Fruit fly (Drosophila melanogaster) whole organism, embryonic: ENCODE results near the gene RpL13.
A peak's percentile ranks its signal among the peaks of the same experiment; 100 is the strongest.

ENCODE experiments used
- Ada2b ChIP-seq: fragments of 200-800 bp; sonication (Bioruptor generic); IDR thresholded peaks from 2 replicates; pipeline ENCODE4 v1.3.6; 2022; ENCODE audit warnings: missing biosample characterization, missing genetic modification characterization
- Aef1 ChIP-seq: fragments of 200-800 bp; sonication (Bioruptor generic); IDR thresholded peaks from 3 replicates; pipeline ENCODE4 v1.3.6; 2022; ENCODE audit warnings: missing biosample characterization, missing genetic modification characterization
- Bdp1 ChIP-seq: fragments of 200-800 bp; sonication (Bioruptor generic); optimal IDR thresholded peaks from 3 replicates; lab custom pipeline; 2016; ENCODE audit warnings: missing biosample characterization, missing genetic modification characterization
- CG10147 ChIP-seq: fragments of 200-800 bp; sonication (Bioruptor generic); optimal IDR thresholded peaks from 2 replicates; lab custom pipeline; 2019; ENCODE audit warnings: missing biosample characterization, mild to moderate bottlenecking, missing genetic modification characterization, moderate library complexity
- CG10366 ChIP-seq: fragments of 200-800 bp; sonication (Bioruptor generic); IDR thresholded peaks from 2 replicates; pipeline ENCODE4 v1.3.6; 2022; ENCODE audit warnings: missing biosample characterization, missing genetic modification characterization
- CG11456 ChIP-seq: fragments of 200-800 bp; sonication (Bioruptor generic); IDR thresholded peaks from 3 replicates; pipeline ENCODE4 v1.3.6; 2022; ENCODE audit warnings: missing biosample characterization, missing genetic modification characterization
- CG11695 ChIP-seq: fragments of 200-800 bp; sonication (Bioruptor generic); IDR thresholded peaks from 3 replicates; pipeline ENCODE4 v1.3.6; 2022; ENCODE audit warnings: missing biosample characterization, missing genetic modification characterization
- CG11696 ChIP-seq: fragments of 200-800 bp; sonication (Bioruptor generic); IDR thresholded peaks from 2 replicates; pipeline ENCODE4 v1.3.6; 2022; ENCODE audit warnings: missing biosample characterization, missing genetic modification characterization
- CG12071 ChIP-seq: fragments of 200-800 bp; sonication (Bioruptor generic); optimal IDR thresholded peaks from 3 replicates; lab custom pipeline; 2018; ENCODE audit warnings: missing biosample characterization, mild to moderate bottlenecking, missing genetic modification characterization
- CG12104 ChIP-seq: fragments of 200-800 bp; sonication (Bioruptor generic); optimal IDR thresholded peaks from 3 replicates; lab custom pipeline; 2016; ENCODE audit warnings: missing biosample characterization, missing genetic modification characterization
- CG12219 ChIP-seq: fragments of 200-800 bp; sonication (Bioruptor generic); optimal IDR thresholded peaks from 3 replicates; lab custom pipeline; 2018; ENCODE audit warnings: missing biosample characterization, mild to moderate bottlenecking, missing genetic modification characterization
- CG1233 ChIP-seq: fragments of 200-800 bp; sonication (Bioruptor generic); optimal IDR thresholded peaks from 4 replicates; lab custom pipeline; 2018; ENCODE audit warnings: missing biosample characterization, mild to moderate bottlenecking, missing genetic modification characterization
- CG12942 ChIP-seq: fragments of 200-800 bp; sonication (Bioruptor generic); optimal IDR thresholded peaks from 3 replicates; lab custom pipeline; 2016; ENCODE audit warnings: missing biosample characterization, missing genetic modification characterization
- CG15479 ChIP-seq: fragments of 200-800 bp; sonication (Bioruptor generic); optimal IDR thresholded peaks from 3 replicates; lab custom pipeline; 2019; ENCODE audit warnings: missing biosample characterization, mild to moderate bottlenecking, missing genetic modification characterization, moderate library complexity
- CG16863 ChIP-seq: fragments of 200-800 bp; sonication (Bioruptor generic); optimal IDR thresholded peaks from 3 replicates; lab custom pipeline; 2016; ENCODE audit warnings: missing biosample characterization, missing genetic modification characterization
- CG17359 ChIP-seq: fragments of 200-800 bp; sonication (Bioruptor generic); optimal IDR thresholded peaks from 3 replicates; lab custom pipeline; 2018; ENCODE audit warnings: missing biosample characterization, mild to moderate bottlenecking, missing genetic modification characterization, moderate library complexity
- CG18599 ChIP-seq: fragments of 200-800 bp; sonication (Bioruptor generic); optimal IDR thresholded peaks from 3 replicates; lab custom pipeline; 2017; ENCODE audit warnings: missing biosample characterization, missing genetic modification characterization, mild to moderate bottlenecking, moderate library complexity, missing genetic modification reagents
- CG18619 ChIP-seq: fragments of 200-800 bp; sonication (Bioruptor generic); optimal IDR thresholded peaks from 3 replicates; lab custom pipeline; 2017; ENCODE audit warnings: missing biosample characterization, mild to moderate bottlenecking, missing genetic modification characterization
- CG32772 ChIP-seq: fragments of 200-800 bp; sonication (Bioruptor generic); IDR thresholded peaks from 2 replicates; pipeline ENCODE4 v1.3.6; 2022; ENCODE audit warnings: missing biosample characterization, missing genetic modification characterization
- CG34376 ChIP-seq: fragments of 200-800 bp; sonication (Bioruptor generic); optimal IDR thresholded peaks from 2 replicates; lab custom pipeline; 2018; ENCODE audit warnings: missing biosample characterization, mild to moderate bottlenecking, missing genetic modification characterization
- CG3838 ChIP-seq: fragments of 200-800 bp; sonication (Bioruptor generic); optimal IDR thresholded peaks from 3 replicates; lab custom pipeline; 2016; ENCODE audit warnings: missing biosample characterization, missing genetic modification characterization
- CG4404 ChIP-seq: fragments of 200-800 bp; sonication (Bioruptor generic); IDR thresholded peaks from 2 replicates; pipeline ENCODE4 v1.3.6; 2022; ENCODE audit warnings: missing biosample characterization, missing genetic modification characterization
- CG4424 ChIP-seq: fragments of 200-800 bp; sonication (Bioruptor generic); optimal IDR thresholded peaks from 3 replicates; lab custom pipeline; 2016; ENCODE audit warnings: missing biosample characterization, missing genetic modification characterization
- CG6654 ChIP-seq: fragments of 200-800 bp; sonication (Bioruptor generic); optimal IDR thresholded peaks from 2 replicates; lab custom pipeline; 2017; ENCODE audit warnings: missing biosample characterization, mild to moderate bottlenecking, missing genetic modification characterization
- CG6689 ChIP-seq: fragments of 200-800 bp; sonication (Bioruptor generic); IDR thresholded peaks from 2 replicates; pipeline ENCODE4 v1.3.6; 2022; ENCODE audit warnings: missing biosample characterization, missing genetic modification characterization
- CG6854 ChIP-seq: fragments of 200-800 bp; sonication (Bioruptor generic); optimal IDR thresholded peaks from 3 replicates; lab custom pipeline; 2017; ENCODE audit warnings: missing biosample characterization, mild to moderate bottlenecking, missing genetic modification characterization
- CG8290 ChIP-seq, 3 experiments: fragments of 200-800 bp; sonication (Bioruptor generic); optimal IDR thresholded peaks; 2 replicates each; lab custom pipeline; 2016 to 2019; ENCODE audit warnings: missing biosample characterization in 3 of 3, missing genetic modification characterization in 3 of 3, mild to moderate bottlenecking in 2 of 3, moderate library complexity in 1 of 3
- CG8359 ChIP-seq: fragments of 200-800 bp; sonication (Bioruptor generic); optimal IDR thresholded peaks from 2 replicates; lab custom pipeline; 2017; ENCODE audit warnings: missing biosample characterization, mild to moderate bottlenecking, missing genetic modification characterization, borderline replicate concordance
- Gsc ChIP-seq: fragments of 200-800 bp; sonication (Bioruptor generic); IDR thresholded peaks from 2 replicates; pipeline ENCODE4 v1.3.6; 2022; ENCODE audit warnings: missing biosample characterization, missing genetic modification characterization
- Gug ChIP-seq: fragments of 200-800 bp; sonication (Bioruptor generic); IDR thresholded peaks from 4 replicates; pipeline ENCODE4 v1.3.6; 2022; ENCODE audit warnings: missing biosample characterization, missing genetic modification characterization
- H2.0 ChIP-seq: fragments of 200-800 bp; sonication (Bioruptor generic); IDR thresholded peaks from 2 replicates; pipeline ENCODE4 v1.3.6; 2022; ENCODE audit warnings: missing biosample characterization, missing genetic modification characterization
- Hr3 ChIP-seq: fragments of 200-800 bp; sonication (Bioruptor generic); optimal IDR thresholded peaks from 3 replicates; lab custom pipeline; 2016; ENCODE audit warnings: missing biosample characterization, missing genetic modification characterization
- Max ChIP-seq: fragments of 200-800 bp; sonication (Bioruptor generic); optimal IDR thresholded peaks from 2 replicates; lab custom pipeline; 2016; ENCODE audit warnings: missing biosample characterization, mild to moderate bottlenecking, missing genetic modification characterization
- YL-1 ChIP-seq: fragments of 200-800 bp; sonication (Bioruptor generic); optimal IDR thresholded peaks from 3 replicates; lab custom pipeline; 2017; ENCODE audit warnings: missing biosample characterization, mild to moderate bottlenecking, missing genetic modification characterization
- ato ChIP-seq: fragments of 200-800 bp; sonication (Bioruptor generic); IDR thresholded peaks from 2 replicates; pipeline ENCODE4 v1.3.6; 2022; ENCODE audit warnings: missing biosample characterization, missing genetic modification characterization; ENCODE audit not compliant: partially characterized antibody
- bigmax ChIP-seq: fragments of 200-800 bp; sonication (Bioruptor generic); optimal IDR thresholded peaks from 2 replicates; lab custom pipeline; 2018; ENCODE audit warnings: missing biosample characterization, mild to moderate bottlenecking, missing genetic modification characterization
- chif ChIP-seq, 2 experiments: fragments of 200-800 bp; sonication (Bioruptor generic); optimal IDR thresholded peaks; 3 replicates each; lab custom pipeline; 2016; ENCODE audit warnings: missing biosample characterization in 2 of 2, missing genetic modification characterization in 2 of 2
- dati ChIP-seq: fragments of 200-800 bp; sonication (Bioruptor generic); IDR thresholded peaks from 2 replicates; pipeline ENCODE4 v1.3.6; 2022; ENCODE audit warnings: missing biosample characterization, missing genetic modification characterization
- dmrt11E ChIP-seq: fragments of 200-800 bp; sonication (Bioruptor generic); optimal IDR thresholded peaks from 3 replicates; lab custom pipeline; 2018; ENCODE audit warnings: missing biosample characterization, mild to moderate bottlenecking, missing genetic modification characterization, moderate library complexity
- inv ChIP-seq: fragments of 200-800 bp; sonication (Bioruptor generic); IDR thresholded peaks from 2 replicates; pipeline ENCODE4 v1.3.6; 2022; ENCODE audit warnings: missing biosample characterization, missing genetic modification characterization; ENCODE audit not compliant: partially characterized antibody
- kah ChIP-seq: fragments of 200-800 bp; sonication (Bioruptor generic); optimal IDR thresholded peaks from 2 replicates; lab custom pipeline; 2018; ENCODE audit warnings: missing biosample characterization, mild to moderate bottlenecking, missing genetic modification characterization
- pan ChIP-seq, 4 experiments: fragments of >200 bp in 3 of 4; fragments of 200-800 bp in 1 of 4; sonication (Bioruptor generic) in 1 of 4; optimal IDR thresholded peaks in 3 of 4; IDR thresholded peaks in 1 of 4; 2 replicates each; pipeline versions ENCODE4 v1.3.6 to Lab custom; 2017 to 2022; ENCODE audit warnings: missing biosample characterization in 2 of 4, missing genetic modification characterization in 2 of 4, mixed read lengths in 1 of 4
- pfk ChIP-seq: fragments of 200-800 bp; sonication (Bioruptor generic); optimal IDR thresholded peaks from 2 replicates; lab custom pipeline; 2018; ENCODE audit warnings: missing biosample characterization, mild to moderate bottlenecking, missing genetic modification characterization, moderate library complexity
- rib ChIP-seq: fragments of 200-800 bp; sonication (Bioruptor generic); IDR thresholded peaks from 2 replicates; pipeline ENCODE4 v1.3.6; 2022; ENCODE audit warnings: missing biosample characterization, missing genetic modification characterization
- slbo ChIP-seq: fragments of 200-800 bp; sonication (Bioruptor generic); IDR thresholded peaks from 2 replicates; pipeline ENCODE4 v1.3.6; 2022; ENCODE audit warnings: missing biosample characterization, missing genetic modification characterization
- so ChIP-seq: fragments of 200-800 bp; sonication (Bioruptor generic); IDR thresholded peaks from 3 replicates; pipeline ENCODE4 v1.3.6; 2022; ENCODE audit warnings: missing biosample characterization, missing genetic modification characterization
- sob ChIP-seq: fragments of 200-800 bp; sonication (Bioruptor generic); IDR thresholded peaks from 2 replicates; pipeline ENCODE4 v1.3.6; 2022; ENCODE audit warnings: missing biosample characterization, missing genetic modification characterization
- unc-4 ChIP-seq: fragments of 200-800 bp; sonication (Bioruptor generic); IDR thresholded peaks from 2 replicates; pipeline ENCODE4 v1.3.6; 2022; ENCODE audit warnings: missing biosample characterization, missing genetic modification characterization; ENCODE audit not compliant: partially characterized antibody
- vfl ChIP-seq: fragments of 200-800 bp; sonication (Bioruptor generic); optimal IDR thresholded peaks from 2 replicates; lab custom pipeline; 2016; ENCODE audit warnings: missing biosample characterization, missing genetic modification characterization

Gene RpL13

dm6 chr2L:9921401-9921800 lies 45.7 kb upstream of the RpL13 start, which contains the start of gene CG4592 (continued):
- TF ChIP-seq CG34376 (GFP tag; lab: Kevin White, UChicago) (peak; percentile 64), vfl (GFP tag; lab: Kevin White, UChicago) (peak; percentile 60), unc-4 (GFP tag; lab: Robert Waterston, UW) (0 out of 2 replicates have a peak, but pooled peaks have one; percentile 15), pan (optimal IDR thresholded peaks at IDR 0.05; lab: Kevin White, UChicago) (no peak), pan (GFP tag; optimal IDR thresholded peaks at IDR 0.05 in 1 of 2, IDR thresholded peaks at IDR 0.05 in 1 of 2) (peak in 1 of 2 experiments; percentile 73), Aef1 (no peak), CG17359 (tag; lab: Kevin White, UChicago) (no peak), CG3838 (peak; percentile 5), dmrt11E (peak; percentile 48), CG12071 (GFP tag; lab: Kevin White, UChicago) (peak; percentile 30), chif (GFP tag; optimal IDR thresholded peaks at IDR 0.05; lab: Kevin White, UChicago) (peak; percentile 4 to 42), slbo (GFP tag; lab: Robert Waterston, UW) (peak; percentile 62), Gsc (GFP tag; lab: Robert Waterston, UW) (no peak), CG18619 (peak; percentile 10), CG6854 (GFP tag; lab: Kevin White, UChicago) (peak; percentile 46), sob (GFP tag; lab: Robert Waterston, UW) (peak; percentile 65; the same call in 1 of the 2 replicates), CG4404 (GFP tag; lab: Robert Waterston, UW) (no peak), YL-1 (GFP tag; lab: Kevin White, UChicago) (peak; percentile 19), CG12104 (GFP tag; lab: Kevin White, UChicago) (peak; percentile 4), CG11456 (GFP tag; lab: Robert Waterston, UW) (peak; percentile 73; the same call in 2 of the 3 replicates), CG32772 (GFP tag; lab: Robert Waterston, UW) (0 out of 2 replicates have a peak, but pooled peaks have one; percentile 22), bigmax (GFP tag; lab: Kevin White, UChicago) (peak; percentile 60), ato (GFP tag; lab: Robert Waterston, UW) (no peak), pfk (GFP tag; lab: Kevin White, UChicago) (peak; percentile 2), CG8359 (GFP tag; lab: Kevin White, UChicago) (no peak), CG16863 (GFP tag; lab: Kevin White, UChicago) (peak; percentile 39), H2.0 (GFP tag; lab: Robert Waterston, UW) (peak; percentile 66), rib (GFP tag; lab: Robert Waterston, UW) (no peak), Max (peak; percentile 7), dati (GFP tag; lab: Robert Waterston, UW) (0 out of 2 replicates have a peak, but pooled peaks have one; percentile 35), CG11695 (GFP tag; lab: Robert Waterston, UW) (peak; percentile 39; the same call in 1 of the 3 replicates), CG6654 (peak; percentile 22), CG11696 (peak; percentile 49; the same call in 1 of the 2 replicates), CG6689 (peak; percentile 47; the same call in 1 of the 2 replicates), CG8290 (GFP tag; optimal IDR thresholded peaks at IDR 0.05; lab: Kevin White, UChicago) (no peak), CG8290 (tag; optimal IDR thresholded peaks at IDR 0.05; lab: Kevin White, UChicago) (no peak), CG10366 (peak; percentile 72), so (GFP tag; lab: Robert Waterston, UW) (0 out of 3 replicates have a peak, but pooled peaks have one; percentile 21), CG15479 (GFP tag; lab: Kevin White, UChicago) (no peak), CG10147 (GFP tag; lab: Kevin White, UChicago) (no peak), CG12219 (peak; percentile 66), inv (no peak), Hr3 (GFP tag; lab: Kevin White, UChicago) (peak; percentile 34), CG4424 (GFP tag; lab: Kevin White, UChicago) (peak; percentile 62), kah (GFP tag; lab: Kevin White, UChicago) (peak; percentile 46), CG1233 (peak; percentile 58), Ada2b (GFP tag; lab: Robert Waterston, UW) (peak; percentile 66), Gug (no peak), CG18599 (GFP tag; lab: Kevin White, UChicago) (peak; percentile 58), CG12942 (peak; percentile 29), Bdp1 (GFP tag; lab: Kevin White, UChicago) (peak; percentile 18)
